Fruit fly (Drosophila melanogaster): ENCODE results near the gene CG42577.
"Not testable (repeated sequence)": the region's sequence is repeated elsewhere in the genome, so short reads cannot be mapped to it uniquely, and the experiment has no call there.

- TF ChIP-seq Mnt (GFP tag; optimal IDR thresholded peaks at IDR 0.05); ovo (GFP tag; optimal IDR thresholded peaks at IDR 0.05); Clk (GFP tag; optimal IDR thresholded peaks at IDR 0.05); CG14711 (tag; optimal IDR thresholded peaks at IDR 0.05); CG7101 (tag; optimal IDR thresholded peaks at IDR 0.05); Hr96 (GFP tag; optimal IDR thresholded peaks at IDR 0.05): not testable (repeated sequence)
Observed at dm6 chrX:20258939-20259338, at the start of gene CG42577.
